Fruit fly (Drosophila melanogaster) whole organism, embryonic: Measurements from ENCODE around the gene FBXO11.

Experiments
- Antp ChIP-seq: fragments of 200-800 bp; sonication (Bioruptor generic); optimal IDR thresholded peaks from 3 replicates; lab custom pipeline; 2016; ENCODE audit warnings: missing biosample characterization, missing genetic modification characterization
- Atf-2 ChIP-seq: fragments of 200-800 bp; sonication (Bioruptor generic); optimal IDR thresholded peaks from 2 replicates; lab custom pipeline; 2016; ENCODE audit warnings: missing biosample characterization, missing genetic modification characterization
- BEAF-32 ChIP-seq: fragments of 200-800 bp; sonication (Bioruptor generic); optimal IDR thresholded peaks from 3 replicates; lab custom pipeline; 2017; ENCODE audit warnings: missing biosample characterization, missing genetic modification characterization, mild to moderate bottlenecking, moderate library complexity, missing genetic modification reagents
- Bgb ChIP-seq: fragments of 200-800 bp; sonication (Bioruptor generic); IDR thresholded peaks from 2 replicates; pipeline ENCODE4 v1.3.6; 2022; ENCODE audit warnings: missing biosample characterization, missing genetic modification characterization; ENCODE audit not compliant: partially characterized antibody
- CG10543 ChIP-seq: fragments of 200-800 bp; sonication (Bioruptor generic); optimal IDR thresholded peaks from 3 replicates; lab custom pipeline; 2017; ENCODE audit warnings: missing biosample characterization, mild to moderate bottlenecking, missing genetic modification characterization, moderate library complexity
- CG15514 ChIP-seq: fragments of 200-800 bp; sonication (Bioruptor generic); optimal IDR thresholded peaks from 3 replicates; lab custom pipeline; 2017; ENCODE audit warnings: missing biosample characterization, missing genetic modification characterization, mild to moderate bottlenecking, moderate library complexity, missing genetic modification reagents
- CG15601 ChIP-seq: fragments of 200-800 bp; sonication (Bioruptor generic); optimal IDR thresholded peaks from 3 replicates; lab custom pipeline; 2019; ENCODE audit warnings: missing biosample characterization, mild to moderate bottlenecking, missing genetic modification characterization, moderate library complexity
- CG17361 ChIP-seq: fragments of 200-800 bp; sonication (Bioruptor generic); IDR thresholded peaks from 3 replicates; pipeline ENCODE4 v1.3.6; 2022; ENCODE audit warnings: missing biosample characterization, missing genetic modification characterization
- CG18011 ChIP-seq: fragments of 200-800 bp; sonication (Bioruptor generic); optimal IDR thresholded peaks from 2 replicates; lab custom pipeline; 2017; ENCODE audit warnings: missing biosample characterization, missing genetic modification characterization, mild to moderate bottlenecking, moderate library complexity, missing genotype
- CG18619 ChIP-seq: fragments of 200-800 bp; sonication (Bioruptor generic); optimal IDR thresholded peaks from 3 replicates; lab custom pipeline; 2017; ENCODE audit warnings: missing biosample characterization, mild to moderate bottlenecking, missing genetic modification characterization
- CG2120 ChIP-seq: fragments of 200-800 bp; sonication (Bioruptor generic); optimal IDR thresholded peaks from 3 replicates; lab custom pipeline; 2016; ENCODE audit warnings: missing biosample characterization, missing genetic modification characterization
- CG30020 ChIP-seq: fragments of 200-800 bp; optimal IDR thresholded peaks from 2 replicates; lab custom pipeline; 2019; ENCODE audit warnings: missing biosample characterization, mild to moderate bottlenecking, missing genetic modification characterization, moderate library complexity
- CG31224 ChIP-seq: fragments of 200-800 bp; sonication (Bioruptor generic); IDR thresholded peaks from 2 replicates; pipeline ENCODE4 v1.3.6; 2022; ENCODE audit warnings: missing biosample characterization, missing genetic modification characterization
- CG32767 ChIP-seq: fragments of 200-800 bp; sonication (Bioruptor generic); IDR thresholded peaks from 2 replicates; pipeline ENCODE4 v1.3.6; 2022; ENCODE audit warnings: missing biosample characterization, missing genetic modification characterization
- CG34376 ChIP-seq: fragments of 200-800 bp; sonication (Bioruptor generic); optimal IDR thresholded peaks from 2 replicates; lab custom pipeline; 2018; ENCODE audit warnings: missing biosample characterization, mild to moderate bottlenecking, missing genetic modification characterization
- CG6689 ChIP-seq: fragments of 200-800 bp; sonication (Bioruptor generic); IDR thresholded peaks from 2 replicates; pipeline ENCODE4 v1.3.6; 2022; ENCODE audit warnings: missing biosample characterization, missing genetic modification characterization
- CG7786 ChIP-seq: fragments of 200-800 bp; sonication (Bioruptor generic); optimal IDR thresholded peaks from 2 replicates; lab custom pipeline; 2016; ENCODE audit warnings: missing biosample characterization, missing genetic modification characterization
- CG7987 ChIP-seq: fragments of 200-800 bp; sonication (Bioruptor generic); optimal IDR thresholded peaks from 2 replicates; lab custom pipeline; 2018; ENCODE audit warnings: missing biosample characterization, mild to moderate bottlenecking, missing genetic modification characterization, moderate library complexity
- CG9215 ChIP-seq: fragments of 200-800 bp; sonication (Bioruptor generic); IDR thresholded peaks from 2 replicates; pipeline ENCODE4 v1.3.6; 2022; ENCODE audit warnings: missing biosample characterization, missing genetic modification characterization
- Camta ChIP-seq: fragments of 200-800 bp; sonication (Bioruptor generic); optimal IDR thresholded peaks from 2 replicates; lab custom pipeline; 2016; ENCODE audit warnings: missing biosample characterization, missing genetic modification characterization
- D19B ChIP-seq: fragments of 200-800 bp; sonication (Bioruptor generic); optimal IDR thresholded peaks from 2 replicates; lab custom pipeline; 2017; ENCODE audit warnings: missing biosample characterization, mild to moderate bottlenecking, missing genetic modification characterization
- Dbx ChIP-seq: fragments of 200-800 bp; sonication (Bioruptor generic); IDR thresholded peaks from 3 replicates; pipeline ENCODE4 v1.3.6; 2022; ENCODE audit warnings: missing biosample characterization, missing genetic modification characterization
- Dip3 ChIP-seq: fragments of 200-800 bp; sonication (Bioruptor generic); optimal IDR thresholded peaks from 3 replicates; lab custom pipeline; 2016; ENCODE audit warnings: missing biosample characterization, missing genetic modification characterization
- Doc2 ChIP-seq: fragments of 200-800 bp; sonication (Bioruptor generic); IDR thresholded peaks from 2 replicates; pipeline ENCODE4 v1.3.6; 2022; ENCODE audit warnings: missing biosample characterization, missing genetic modification characterization
- E2f2 ChIP-seq: fragments of 200-800 bp; sonication (Bioruptor generic); IDR thresholded peaks from 2 replicates; pipeline ENCODE4 v1.3.6; 2022; ENCODE audit warnings: missing biosample characterization, missing genetic modification characterization
- ERR ChIP-seq: fragments of 200-800 bp; sonication (Bioruptor generic); optimal IDR thresholded peaks from 2 replicates; lab custom pipeline; 2016; ENCODE audit warnings: missing biosample characterization, missing genetic modification characterization
- Ets65A ChIP-seq: fragments of 200-800 bp; sonication (Bioruptor generic); peaks from one replicate; lab custom pipeline; 2016; ENCODE audit warnings: missing biosample characterization, missing genetic modification characterization
- HLH3B ChIP-seq: fragments of 200-800 bp; sonication (Bioruptor generic); IDR thresholded peaks from 2 replicates; pipeline ENCODE4 v1.3.6; 2022; ENCODE audit warnings: missing biosample characterization, missing genetic modification characterization
- HLH54F ChIP-seq: fragments of 200-800 bp; sonication (Bioruptor generic); optimal IDR thresholded peaks from 3 replicates; lab custom pipeline; 2016; ENCODE audit warnings: missing biosample characterization, missing genetic modification characterization
- NfI ChIP-seq: fragments of 200-800 bp; sonication (Bioruptor generic); optimal IDR thresholded peaks from 3 replicates; lab custom pipeline; 2018; ENCODE audit warnings: missing biosample characterization, mild to moderate bottlenecking, missing genetic modification characterization, moderate library complexity
- Oli ChIP-seq: fragments of 200-800 bp; sonication (Bioruptor generic); optimal IDR thresholded peaks from 2 replicates; lab custom pipeline; 2018; ENCODE audit warnings: missing biosample characterization, mild to moderate bottlenecking, missing genetic modification characterization, moderate library complexity
- Usf ChIP-seq: fragments of 200-800 bp; sonication (Bioruptor generic); optimal IDR thresholded peaks from 2 replicates; lab custom pipeline; 2017; ENCODE audit warnings: missing genotype, missing biosample characterization, missing genetic modification characterization
- Xbp1 ChIP-seq: fragments of 200-800 bp; sonication (Bioruptor generic); optimal IDR thresholded peaks from 3 replicates; lab custom pipeline; 2016; ENCODE audit warnings: missing biosample characterization, mild to moderate bottlenecking, missing genetic modification characterization
- Xrp1 ChIP-seq: fragments of 200-800 bp; sonication (Bioruptor generic); IDR thresholded peaks from 2 replicates; pipeline ENCODE4 v1.3.6; 2022; ENCODE audit warnings: missing biosample characterization, missing genetic modification characterization
- bcd ChIP-seq: fragments of 200-800 bp; sonication (Bioruptor generic); optimal IDR thresholded peaks from 2 replicates; lab custom pipeline; 2017; ENCODE audit warnings: missing biosample characterization, mild to moderate bottlenecking, missing genetic modification characterization
- bsh ChIP-seq, 2 experiments: fragments of 200-800 bp; sonication (Bioruptor generic); optimal IDR thresholded peaks; 2 replicates each; lab custom pipeline; 2017 to 2018; ENCODE audit warnings: mild to moderate bottlenecking in 2 of 2, missing biosample characterization in 2 of 2, missing genetic modification characterization in 2 of 2, moderate library complexity in 1 of 2
- chif ChIP-seq, 2 experiments: fragments of 200-800 bp; sonication (Bioruptor generic); optimal IDR thresholded peaks; 3 replicates each; lab custom pipeline; 2016; ENCODE audit warnings: missing biosample characterization in 2 of 2, missing genetic modification characterization in 2 of 2
- danr ChIP-seq: fragments of 200-800 bp; sonication (Bioruptor generic); IDR thresholded peaks from 2 replicates; pipeline ENCODE4 v1.3.6; 2022; ENCODE audit warnings: missing biosample characterization, missing genetic modification characterization
- exex ChIP-seq: fragments of 200-800 bp; sonication (Bioruptor generic); optimal IDR thresholded peaks from 4 replicates; lab custom pipeline; 2018; ENCODE audit warnings: missing biosample characterization, mild to moderate bottlenecking, missing genetic modification characterization, moderate library complexity
- gfzf ChIP-seq: fragments of 200-800 bp; sonication (Bioruptor generic); optimal IDR thresholded peaks from 2 replicates; lab custom pipeline; 2016; ENCODE audit warnings: missing biosample characterization, mild to moderate bottlenecking, missing genetic modification characterization, moderate library complexity
- jumu ChIP-seq: fragments of 200-800 bp; sonication (Bioruptor generic); optimal IDR thresholded peaks from 3 replicates; lab custom pipeline; 2016; ENCODE audit warnings: missing biosample characterization, missing genetic modification characterization
- phol ChIP-seq: fragments of 200-800 bp; sonication (Bioruptor generic); optimal IDR thresholded peaks from 3 replicates; lab custom pipeline; 2018; ENCODE audit warnings: missing biosample characterization, mild to moderate bottlenecking, missing genetic modification characterization, moderate library complexity
- prd ChIP-seq, 3 experiments: fragments of >200 bp in 2 of 3; fragments of 200-800 bp in 1 of 3; sonication (Bioruptor generic) in 1 of 3; optimal IDR thresholded peaks in 2 of 3; IDR thresholded peaks in 1 of 3; 2 replicates in 2 of 3; 3 replicates in 1 of 3; pipeline versions ENCODE4 v1.3.6 to Lab custom; 2017 to 2022; ENCODE audit warnings: missing biosample characterization in 1 of 3, missing genetic modification characterization in 1 of 3
- row ChIP-seq: fragments of 200-800 bp; sonication (Bioruptor generic); IDR thresholded peaks from 3 replicates; pipeline ENCODE4 v1.3.6; 2022; ENCODE audit warnings: missing biosample characterization, missing genetic modification characterization
- sens ChIP-seq: fragments of 200-800 bp; sonication (Bioruptor generic); peaks from one replicate; lab custom pipeline; 2016; ENCODE audit warnings: missing biosample characterization, missing genetic modification characterization
- slbo ChIP-seq: fragments of 200-800 bp; sonication (Bioruptor generic); IDR thresholded peaks from 2 replicates; pipeline ENCODE4 v1.3.6; 2022; ENCODE audit warnings: missing biosample characterization, missing genetic modification characterization
- vfl ChIP-seq: fragments of 200-800 bp; sonication (Bioruptor generic); optimal IDR thresholded peaks from 2 replicates; lab custom pipeline; 2016; ENCODE audit warnings: missing biosample characterization, missing genetic modification characterization
- wdn ChIP-seq: fragments of 200-800 bp; sonication (Bioruptor generic); IDR thresholded peaks from 2 replicates; pipeline ENCODE4 v1.3.6; 2022; ENCODE audit warnings: missing biosample characterization, missing genetic modification characterization
- wek ChIP-seq: fragments of 200-800 bp; sonication (Bioruptor generic); optimal IDR thresholded peaks from 3 replicates; lab custom pipeline; 2018; ENCODE audit warnings: missing biosample characterization, mild to moderate bottlenecking, missing genetic modification characterization, moderate library complexity

FBXO11 gene

DNA sequence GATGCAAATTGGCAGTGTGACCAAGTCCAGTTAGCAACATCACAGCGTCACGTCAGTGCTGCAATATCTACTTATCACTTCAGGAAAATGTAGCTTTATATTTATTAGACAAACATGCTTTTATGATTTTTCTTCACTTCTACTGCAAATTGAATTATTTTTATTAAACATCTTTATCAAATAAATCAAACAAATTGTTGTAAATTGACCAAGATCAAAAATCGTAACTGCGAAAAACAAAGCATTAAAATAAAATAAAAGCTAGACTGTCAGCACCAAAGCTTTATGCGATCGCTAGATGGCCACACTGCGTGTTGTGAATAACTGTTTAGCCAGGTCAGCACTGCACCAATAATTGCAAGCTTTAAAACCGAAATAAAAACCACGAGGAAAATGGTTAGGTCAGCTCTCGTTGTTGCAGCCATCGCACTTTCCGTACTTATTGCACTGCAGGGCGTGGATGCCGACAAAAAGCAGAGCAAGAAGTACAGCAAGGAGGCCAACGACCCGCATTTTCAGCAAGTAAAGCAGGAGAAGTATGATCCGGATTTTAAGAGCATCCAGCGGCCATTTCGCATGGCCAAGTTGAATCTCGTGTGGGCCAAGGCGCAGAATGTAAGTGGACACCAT is 17.9 kb downstream of the FBXO11 start, which contains the start of the genes CG12945 and CG8507 (continued):
- peak; percentile 79 for TF ChIP-seq CG2120 (GFP tag; lab: Kevin White, UChicago)
- peak; percentile 35 for TF ChIP-seq CG15601 (tag; lab: Kevin White, UChicago)
- TF ChIP-seq D19B (GFP tag; lab: Kevin White, UChicago) = no peak
- TF ChIP-seq CG34376 (GFP tag; lab: Kevin White, UChicago) = peak; percentile 24
- peak; percentile 41 for TF ChIP-seq NfI (GFP tag; lab: Kevin White, UChicago)
- TF ChIP-seq BEAF-32 (GFP tag; lab: Kevin White, UChicago) = peak; percentile 52
- 0 out of 3 replicates have a peak, but pooled peaks have one; percentile 18 for TF ChIP-seq Dbx (GFP tag; lab: Robert Waterston, UW)
- peak; percentile 40 for TF ChIP-seq CG15514 (GFP tag; lab: Kevin White, UChicago)
- TF ChIP-seq wdn (GFP tag; lab: Robert Waterston, UW) = no peak
- no peak for TF ChIP-seq CG10543
- TF ChIP-seq CG31224 (GFP tag; lab: Robert Waterston, UW) = peak; percentile 20; the same call in 1 of the 2 replicates
- TF ChIP-seq Atf-2 (GFP tag; lab: Kevin White, UChicago) = peak; percentile 53
- TF ChIP-seq CG30020 (tag; lab: Kevin White, UChicago) = peak; percentile 52
- TF ChIP-seq HLH3B (GFP tag; lab: Robert Waterston, UW) = no peak
- TF ChIP-seq Bgb (GFP tag; lab: Robert Waterston, UW) = no peak
- peak; percentile 26; the same call in 1 of the 2 replicates for TF ChIP-seq Xrp1 (GFP tag; lab: Robert Waterston, UW)
- peak; percentile 44 for TF ChIP-seq Camta
- no peak for TF ChIP-seq wek
- peak; percentile 13 for TF ChIP-seq Oli
- 0 out of 2 replicates have a peak, but pooled peaks have one; percentile 31 for TF ChIP-seq E2f2 (GFP tag; lab: Robert Waterston, UW)
- peak; percentile 28 for TF ChIP-seq jumu (GFP tag; lab: Kevin White, UChicago)
- TF ChIP-seq vfl = peak; percentile 46
- no peak for TF ChIP-seq exex (tag; lab: Kevin White, UChicago)
- peak; percentile 33 for TF ChIP-seq HLH54F (GFP tag; lab: Kevin White, UChicago)
- TF ChIP-seq gfzf (GFP tag; lab: Kevin White, UChicago) = peak; percentile 79
- peak; percentile 60 for TF ChIP-seq bcd (GFP tag; lab: Kevin White, UChicago)
- peak; percentile 69 for TF ChIP-seq CG17361 (GFP tag; lab: Robert Waterston, UW)
- TF ChIP-seq Ets65A (GFP tag; lab: Kevin White, UChicago) = peak; percentile 91
- peak; percentile 29; the same call in 1 of the 2 replicates for TF ChIP-seq CG9215 (GFP tag; lab: Robert Waterston, UW)
- peak; percentile 14 for TF ChIP-seq CG18619 (GFP tag; lab: Kevin White, UChicago)
- TF ChIP-seq CG6689 = 0 out of 2 replicates have a peak, but pooled peaks have one; percentile 9
- no peak for TF ChIP-seq Usf
- peak; percentile 85 for TF ChIP-seq sens (GFP tag; lab: Kevin White, UChicago)
- TF ChIP-seq Antp (GFP tag; lab: Kevin White, UChicago) = peak; percentile 12
- TF ChIP-seq slbo = peak; percentile 47; the same call in 1 of the 2 replicates
- TF ChIP-seq row = peak; percentile 93
- TF ChIP-seq Dip3 (GFP tag; lab: Kevin White, UChicago) = peak; percentile 52
- no peak for TF ChIP-seq ERR (GFP tag; lab: Kevin White, UChicago)
- peak; percentile 68 for TF ChIP-seq phol (tag; lab: Kevin White, UChicago)
- no peak for TF ChIP-seq CG7987 (GFP tag; lab: Kevin White, UChicago)
- peak in 1 of 2 experiments; percentile 37 for TF ChIP-seq chif (GFP tag; optimal IDR thresholded peaks at IDR 0.05; lab: Kevin White, UChicago)
- no peak for TF ChIP-seq prd (optimal IDR thresholded peaks at IDR 0.05; lab: Kevin White, UChicago)
- peak; percentile 54; the same call in 1 of the 3 replicates for TF ChIP-seq prd (GFP tag; IDR thresholded peaks at IDR 0.05; lab: Robert Waterston, UW)
- peak; percentile 38 for TF ChIP-seq CG7786
- no peak for TF ChIP-seq danr (GFP tag; lab: Robert Waterston, UW)
- no peak for TF ChIP-seq Doc2 (GFP tag; lab: Robert Waterston, UW)
- TF ChIP-seq bsh (GFP tag; optimal IDR thresholded peaks at IDR 0.05; lab: Kevin White, UChicago) = peak in 1 of 2 experiments; percentile 20
- peak; percentile 28 for TF ChIP-seq CG18011 (GFP tag; lab: Kevin White, UChicago)
- no peak for TF ChIP-seq CG32767 (GFP tag; lab: Robert Waterston, UW)
- TF ChIP-seq Xbp1 (GFP tag; lab: Kevin White, UChicago) = peak; percentile 68
